Fruit fly (Drosophila melanogaster) whole organism, adult: ENCODE measurements around the gene CG12236.

Experiments
- CG12768 ChIP-seq: fragments of 200-800 bp; sonication (Bioruptor generic); optimal IDR thresholded peaks from 2 replicates; lab custom pipeline; 2017; ENCODE audit warnings: missing biosample characterization, missing genetic modification characterization, mild to moderate bottlenecking, moderate library complexity, missing genetic modification reagents
- CG7101 ChIP-seq: fragments of 200-800 bp; sonication (Bioruptor generic); optimal IDR thresholded peaks from 2 replicates; lab custom pipeline; 2018; ENCODE audit warnings: missing biosample characterization, mild to moderate bottlenecking, missing genetic modification characterization, moderate library complexity
- cic ChIP-seq: fragments of 200-800 bp; sonication (Bioruptor generic); optimal IDR thresholded peaks from 2 replicates; lab custom pipeline; 2017; ENCODE audit warnings: missing biosample characterization, mild to moderate bottlenecking, missing genetic modification characterization, moderate library complexity
- cnc ChIP-seq, 2 experiments: fragments of >200 bp; optimal IDR thresholded peaks; 2 replicates each; lab custom pipeline; 2017
- tj ChIP-seq: fragments of 200-800 bp; sonication (Bioruptor generic); optimal IDR thresholded peaks from 3 replicates; lab custom pipeline; 2017; ENCODE audit warnings: missing biosample characterization, mild to moderate bottlenecking, missing genetic modification characterization, moderate library complexity
- toe ChIP-seq: fragments of 200-800 bp; sonication (Bioruptor generic); optimal IDR thresholded peaks from 2 replicates; lab custom pipeline; 2016; ENCODE audit warnings: missing biosample characterization, missing genetic modification characterization

- TF ChIP-seq tj, result no peak
- TF ChIP-seq toe, result no peak
- no peak for TF ChIP-seq cic
- no peak for TF ChIP-seq cnc (optimal IDR thresholded peaks at IDR 0.05; lab: Kevin White, UChicago)
- TF ChIP-seq CG12768 (GFP tag; lab: Kevin White, UChicago), result no peak
- TF ChIP-seq CG7101 (tag; lab: Kevin White, UChicago), result no peak
These were observed 19.7 kb upstream of the CG12236 start for dm6 chrX:5888260-5888659.
